Worm (Caenorhabditis elegans) whole organism, late embryonic: ENCODE data around the gene clec-227.

ENCODE experiments used
- C08G9.2 ChIP-seq: sonication (generic microtip); optimal IDR thresholded peaks from 2 replicates; lab custom pipeline; 2016; ENCODE audit warnings: mild to moderate bottlenecking, missing genetic modification characterization, moderate library complexity, missing compliant biosample characterization
- C38D4.7 ChIP-seq: fragments of 200-800 bp; sonication (Bioruptor generic); optimal IDR thresholded peaks from 2 replicates; lab custom pipeline; 2018; ENCODE audit warnings: mild to moderate bottlenecking, missing genetic modification characterization, moderate library complexity, missing compliant biosample characterization
- F13H6.1 ChIP-seq: sonication (generic microtip); optimal IDR thresholded peaks from 2 replicates; lab custom pipeline; 2016; ENCODE audit warnings: missing genetic modification characterization, missing compliant biosample characterization
- K02D7.2 ChIP-seq: sonication (generic microtip); optimal IDR thresholded peaks from 2 replicates; lab custom pipeline; 2017; ENCODE audit warnings: mild to moderate bottlenecking, missing genetic modification characterization, missing compliant biosample characterization
- K09A11.1 ChIP-seq: sonication (generic microtip); optimal IDR thresholded peaks from 2 replicates; lab custom pipeline; 2017; ENCODE audit warnings: antibody characterized with exemption, mild to moderate bottlenecking, missing genetic modification characterization, missing compliant biosample characterization; ENCODE audit not compliant: insufficient read depth
- Y22D7AL.16 ChIP-seq: sonication (generic microtip); optimal IDR thresholded peaks from 2 replicates; lab custom pipeline; 2016; ENCODE audit warnings: missing genetic modification characterization, missing compliant biosample characterization
- ama-1 ChIP-seq: fragments of 150-350 bp; optimal IDR thresholded peaks from 2 replicates; lab custom pipeline; 2014
- ceh-19 ChIP-seq: fragments of 200-800 bp; sonication (Bioruptor generic); optimal IDR thresholded peaks from 2 replicates; lab custom pipeline; 2018; ENCODE audit warnings: mild to moderate bottlenecking, missing genetic modification characterization, missing compliant biosample characterization
- ceh-2 ChIP-seq: sonication (generic microtip); optimal IDR thresholded peaks from 2 replicates; lab custom pipeline; 2016; ENCODE audit warnings: missing genotype, missing genetic modification characterization, missing compliant biosample characterization
- ceh-22 ChIP-seq: sonication (generic microtip); optimal IDR thresholded peaks from 2 replicates; lab custom pipeline; 2017; ENCODE audit warnings: missing biosample characterization, missing genetic modification characterization
- ceh-48 ChIP-seq: sonication (generic microtip); optimal IDR thresholded peaks from 2 replicates; lab custom pipeline; 2016; ENCODE audit warnings: missing genetic modification characterization, inconsistent platforms, missing compliant biosample characterization
- che-1 ChIP-seq: sonication (generic microtip); optimal IDR thresholded peaks from 2 replicates; lab custom pipeline; 2016; ENCODE audit warnings: mild to moderate bottlenecking, missing genetic modification characterization, missing compliant biosample characterization
- dmd-4 ChIP-seq: sonication (generic microtip); optimal IDR thresholded peaks from 2 replicates; lab custom pipeline; 2016; ENCODE audit warnings: borderline replicate concordance, missing genetic modification characterization, missing compliant biosample characterization
- dve-1 ChIP-seq: sonication (generic microtip); optimal IDR thresholded peaks from 2 replicates; lab custom pipeline; 2017; ENCODE audit warnings: antibody characterized with exemption, mild to moderate bottlenecking, missing genetic modification characterization, missing compliant biosample characterization
- elt-2 ChIP-seq: sonication (generic microtip); optimal IDR thresholded peaks from 2 replicates; lab custom pipeline; 2016; ENCODE audit warnings: missing genetic modification reagents, missing genetic modification characterization, missing compliant biosample characterization
- elt-4 ChIP-seq: sonication (generic microtip); optimal IDR thresholded peaks from 2 replicates; lab custom pipeline; 2016; ENCODE audit warnings: missing genetic modification characterization, missing compliant biosample characterization
- ets-4 ChIP-seq: sonication (generic microtip); optimal IDR thresholded peaks from 2 replicates; lab custom pipeline; 2016; ENCODE audit warnings: missing genetic modification characterization, missing compliant biosample characterization
- eyg-1 ChIP-seq: sonication (generic microtip); optimal IDR thresholded peaks from 2 replicates; lab custom pipeline; 2016; ENCODE audit warnings: missing genotype, missing genetic modification characterization, missing compliant biosample characterization
- fkh-10 ChIP-seq: fragments of 150-350 bp; optimal IDR thresholded peaks from 2 replicates; lab custom pipeline; 2014; ENCODE audit warnings: missing biosample characterization, missing genetic modification reagents, missing genetic modification characterization
- hlh-13 ChIP-seq: fragments of 200-800 bp; sonication (Bioruptor generic); optimal IDR thresholded peaks from 2 replicates; lab custom pipeline; 2018; ENCODE audit warnings: mild to moderate bottlenecking, missing genetic modification characterization, missing compliant biosample characterization
- hlh-15 ChIP-seq: sonication (generic microtip); optimal IDR thresholded peaks from 2 replicates; lab custom pipeline; 2016; ENCODE audit warnings: missing genetic modification characterization, missing compliant biosample characterization
- hlh-6 ChIP-seq: sonication (generic microtip); optimal IDR thresholded peaks from 2 replicates; lab custom pipeline; 2016; ENCODE audit warnings: missing genotype, missing genetic modification characterization, missing compliant biosample characterization
- hlh-8 ChIP-seq: sonication (generic microtip); optimal IDR thresholded peaks from 2 replicates; lab custom pipeline; 2016; ENCODE audit warnings: missing genotype, missing genetic modification characterization, missing compliant biosample characterization
- lim-6 ChIP-seq: sonication (generic microtip); optimal IDR thresholded peaks from 2 replicates; lab custom pipeline; 2016; ENCODE audit warnings: missing genetic modification characterization, missing compliant biosample characterization
- madf-2 ChIP-seq: sonication (generic microtip); optimal IDR thresholded peaks from 2 replicates; lab custom pipeline; 2017; ENCODE audit warnings: missing genetic modification characterization, missing compliant biosample characterization
- nfya-1 ChIP-seq: sonication (generic microtip); optimal IDR thresholded peaks from 2 replicates; lab custom pipeline; 2017; ENCODE audit warnings: missing genetic modification characterization, mild to moderate bottlenecking, missing compliant biosample characterization, antibody characterized with exemption, moderate library complexity
- npax-4 ChIP-seq: sonication (generic microtip); optimal IDR thresholded peaks from 2 replicates; lab custom pipeline; 2016; ENCODE audit warnings: missing genetic modification characterization, missing compliant biosample characterization
- odd-2 ChIP-seq: sonication (generic microtip); optimal IDR thresholded peaks from 2 replicates; lab custom pipeline; 2017; ENCODE audit warnings: antibody characterized with exemption, mild to moderate bottlenecking, missing genetic modification characterization, missing compliant biosample characterization
- pag-3 ChIP-seq: sonication (generic microtip); optimal IDR thresholded peaks from 2 replicates; lab custom pipeline; 2016; ENCODE audit warnings: missing compliant biosample characterization, missing genetic modification characterization, borderline replicate concordance
- pha-4 ChIP-seq: fragments of 150-350 bp; optimal IDR thresholded peaks from 2 replicates; lab custom pipeline; 2018; ENCODE audit warnings: missing biosample characterization, missing genetic modification reagents, missing genetic modification characterization
- pros-1 ChIP-seq: fragments of 150-350 bp; optimal IDR thresholded peaks from 2 replicates; lab custom pipeline; 2014; ENCODE audit warnings: missing biosample characterization, missing genetic modification reagents, missing genetic modification characterization
- ref-2 ChIP-seq: sonication (generic microtip); optimal IDR thresholded peaks from 2 replicates; lab custom pipeline; 2016; ENCODE audit warnings: missing genetic modification characterization, missing compliant biosample characterization
- tbx-7 ChIP-seq: sonication (generic microtip); optimal IDR thresholded peaks from 2 replicates; lab custom pipeline; 2016; ENCODE audit warnings: missing genotype, missing genetic modification characterization, missing compliant biosample characterization
- ttx-3 ChIP-seq: sonication (generic microtip); optimal IDR thresholded peaks from 2 replicates; lab custom pipeline; 2016; ENCODE audit warnings: missing genetic modification reagents, missing genetic modification characterization, missing compliant biosample characterization
- unc-42 ChIP-seq: sonication (generic microtip); optimal IDR thresholded peaks from 2 replicates; lab custom pipeline; 2016; ENCODE audit warnings: missing genotype, missing genetic modification characterization, missing compliant biosample characterization
- unc-55 ChIP-seq: sonication (generic microtip); optimal IDR thresholded peaks from 2 replicates; lab custom pipeline; 2017; ENCODE audit warnings: missing biosample characterization, missing genetic modification reagents, missing genetic modification characterization
- zip-5 ChIP-seq: sonication (generic microtip); optimal IDR thresholded peaks from 2 replicates; lab custom pipeline; 2016; ENCODE audit warnings: missing genetic modification characterization, missing compliant biosample characterization

The clec-227 gene

ce11 chrV:14460615-14461102, 11.7 kb upstream of the clec-227 start, which contains the start of gene F08H9.2:
F08H9.2 (plus strand) TSS chrV:14460665.
- TF ChIP-seq elt-2 (tag; lab: Kevin White, UChicago): no peak
- no peak for TF ChIP-seq pros-1 (tag; lab: Kevin White, UChicago)
- TF ChIP-seq dve-1: no peak
- no peak for TF ChIP-seq nfya-1 (tag; lab: Kevin White, UChicago)
- no peak for TF ChIP-seq C08G9.2 (tag; lab: Kevin White, UChicago)
- no peak for TF ChIP-seq hlh-13 (GFP tag; lab: Kevin White, UChicago)
- no peak for TF ChIP-seq dmd-4 (tag; lab: Kevin White, UChicago)
- no peak for TF ChIP-seq ama-1 (lab: Kevin White, UChicago)

- TF ChIP-seq unc-55 (GFP tag; lab: Kevin White, UChicago) (no peak), tbx-7 (tag; lab: Kevin White, UChicago) (no peak), fkh-10 (GFP tag; lab: Kevin White, UChicago) (no peak), Y22D7AL.16 (tag; lab: Kevin White, UChicago) (no peak), elt-4 (tag; lab: Kevin White, UChicago) (no peak), odd-2 (no peak), eyg-1 (no peak), ceh-22 (no peak), hlh-15 (tag; lab: Kevin White, UChicago) (no peak), pha-4 (no peak), ets-4 (tag; lab: Kevin White, UChicago) (no peak), ama-1 (lab: Kevin White, UChicago) (no peak), C38D4.7 (GFP tag; lab: Kevin White, UChicago) (no peak), madf-2 (tag; lab: Kevin White, UChicago) (no peak), pag-3 (tag; lab: Kevin White, UChicago) (no peak), dmd-4 (tag; lab: Kevin White, UChicago) (no peak), K09A11.1 (no peak)
- TF ChIP-seq, all 69 proteins: peak for 0
Observed at ce11 chrV:14462653-14463052, 9.7 kb upstream of the clec-227 start.

- TF ChIP-seq elt-2 (tag; lab: Kevin White, UChicago) (peak; percentile 2), ref-2 (tag; lab: Kevin White, UChicago) (peak; percentile 17)
Observed at ce11 chrV:14463087-14463486, 9.2 kb upstream of the clec-227 start, which contains the start of gene F08H9.3. F08H9.3 (minus strand) TSS chrV:14463338.

ce11 chrV:14464368-14464767, 8.0 kb upstream of the clec-227 start, which contains the start of gene F08H9.4:
F08H9.4 (minus strand) TSS chrV:14464428.
- no peak for TF ChIP-seq ceh-2 (tag; lab: Kevin White, UChicago)
- TF ChIP-seq hlh-8 (tag; lab: Kevin White, UChicago): no peak
- no peak for TF ChIP-seq tbx-7 (tag; lab: Kevin White, UChicago)
- TF ChIP-seq npax-4 (tag; lab: Kevin White, UChicago): no peak
- no peak for TF ChIP-seq lim-6 (tag; lab: Kevin White, UChicago)
- no peak for TF ChIP-seq pag-3 (tag; lab: Kevin White, UChicago)
- TF ChIP-seq ceh-19: no peak
- TF ChIP-seq eyg-1: no peak
- no peak for TF ChIP-seq K02D7.2 (tag; lab: Kevin White, UChicago)
- no peak for TF ChIP-seq ceh-48
- TF ChIP-seq ref-2 (tag; lab: Kevin White, UChicago): no peak
- no peak for TF ChIP-seq unc-42 (tag; lab: Kevin White, UChicago)
- no peak for TF ChIP-seq zip-5
- no peak for TF ChIP-seq F13H6.1 (tag; lab: Kevin White, UChicago)
- no peak for TF ChIP-seq che-1 (tag; lab: Kevin White, UChicago)
- no peak for TF ChIP-seq C08G9.2 (tag; lab: Kevin White, UChicago)
- TF ChIP-seq ttx-3 (tag; lab: Kevin White, UChicago): no peak
- no peak for TF ChIP-seq hlh-6 (tag; lab: Kevin White, UChicago)
- no peak for TF ChIP-seq unc-55 (GFP tag; lab: Kevin White, UChicago)
